Fruit fly (Drosophila melanogaster) whole organism, prepupa: ENCODE measurements around the gene p.
A peak's percentile ranks its signal among the peaks of the same experiment; 100 is the strongest.

ENCODE experiments used
- Blimp-1 ChIP-seq: fragments of 200-800 bp; sonication (Bioruptor generic); optimal IDR thresholded peaks from 3 replicates; lab custom pipeline; 2017; ENCODE audit warnings: missing biosample characterization, missing genetic modification characterization, mild to moderate bottlenecking, moderate library complexity, missing genetic modification reagents
- CG10631 ChIP-seq: fragments of 200-800 bp; sonication (Bioruptor generic); optimal IDR thresholded peaks from 2 replicates; lab custom pipeline; 2016; ENCODE audit warnings: missing biosample characterization, missing genetic modification characterization
- CG10669 ChIP-seq: fragments of 200-800 bp; sonication (Bioruptor generic); optimal IDR thresholded peaks from 3 replicates; lab custom pipeline; 2018; ENCODE audit warnings: missing biosample characterization, mild to moderate bottlenecking, missing genetic modification characterization, moderate library complexity
- CG11294 ChIP-seq: fragments of 200-800 bp; sonication (Bioruptor generic); IDR thresholded peaks from 2 replicates; pipeline ENCODE4 v1.3.6; 2022; ENCODE audit warnings: missing biosample characterization, missing genetic modification characterization
- CG11902 ChIP-seq: fragments of 200-800 bp; sonication (Bioruptor generic); optimal IDR thresholded peaks from 3 replicates; lab custom pipeline; 2016; ENCODE audit warnings: missing biosample characterization, missing genetic modification characterization
- CG1621 ChIP-seq: fragments of 200-800 bp; sonication (Bioruptor generic); optimal IDR thresholded peaks from 3 replicates; lab custom pipeline; 2018; ENCODE audit warnings: missing biosample characterization, mild to moderate bottlenecking, missing genetic modification characterization
- CG16779 ChIP-seq: fragments of 200-800 bp; sonication (Bioruptor generic); optimal IDR thresholded peaks from 3 replicates; lab custom pipeline; 2017; ENCODE audit warnings: missing biosample characterization, mild to moderate bottlenecking, missing genetic modification characterization
- CG3032 ChIP-seq: fragments of 200-800 bp; optimal IDR thresholded peaks from 2 replicates; lab custom pipeline; 2019; ENCODE audit warnings: missing biosample characterization, mild to moderate bottlenecking, missing genetic modification characterization, moderate library complexity
- CG31627 ChIP-seq: fragments of 200-800 bp; sonication (Bioruptor generic); optimal IDR thresholded peaks from 3 replicates; lab custom pipeline; 2016; ENCODE audit warnings: missing biosample characterization, missing genetic modification characterization
- CG32006 ChIP-seq: fragments of 200-800 bp; sonication (Bioruptor generic); optimal IDR thresholded peaks from 3 replicates; lab custom pipeline; 2017; ENCODE audit warnings: missing biosample characterization, mild to moderate bottlenecking, missing genetic modification characterization
- CG34406 ChIP-seq: fragments of 200-800 bp; sonication (Bioruptor generic); optimal IDR thresholded peaks from 3 replicates; lab custom pipeline; 2016; ENCODE audit warnings: missing biosample characterization, missing genetic modification characterization
- CG3919 ChIP-seq: fragments of 200-800 bp; sonication (Bioruptor generic); optimal IDR thresholded peaks from 3 replicates; lab custom pipeline; 2016; ENCODE audit warnings: missing biosample characterization, missing genetic modification characterization
- CG4318 ChIP-seq: fragments of 200-800 bp; sonication (Bioruptor generic); optimal IDR thresholded peaks from 3 replicates; lab custom pipeline; 2017; ENCODE audit warnings: missing biosample characterization, mild to moderate bottlenecking, missing genetic modification characterization
- CG6163 ChIP-seq: fragments of 200-800 bp; sonication (Bioruptor generic); IDR thresholded peaks from 3 replicates; pipeline ENCODE4 v1.3.6; 2022; ENCODE audit warnings: missing biosample characterization, missing genetic modification characterization
- CG6276 ChIP-seq: fragments of 200-800 bp; sonication (Bioruptor generic); optimal IDR thresholded peaks from 2 replicates; lab custom pipeline; 2017; ENCODE audit warnings: missing biosample characterization, mild to moderate bottlenecking, missing genetic modification characterization
- CG6792 ChIP-seq: fragments of 200-800 bp; sonication (Bioruptor generic); optimal IDR thresholded peaks from 3 replicates; lab custom pipeline; 2016; ENCODE audit warnings: missing biosample characterization, missing genetic modification characterization
- CG6808 ChIP-seq: fragments of 200-800 bp; sonication (Bioruptor generic); optimal IDR thresholded peaks from 3 replicates; lab custom pipeline; 2017; ENCODE audit warnings: missing biosample characterization, missing genetic modification characterization, mild to moderate bottlenecking, moderate library complexity, missing genetic modification reagents
- CG6854 ChIP-seq: fragments of 200-800 bp; sonication (Bioruptor generic); optimal IDR thresholded peaks from 2 replicates; lab custom pipeline; 2017; ENCODE audit warnings: missing biosample characterization, mild to moderate bottlenecking, missing genetic modification characterization
- CG8319 ChIP-seq: fragments of 200-800 bp; sonication (Bioruptor generic); optimal IDR thresholded peaks from 3 replicates; lab custom pipeline; 2016; ENCODE audit warnings: missing biosample characterization, missing genetic modification characterization
- CG8632 ChIP-seq: fragments of 200-800 bp; sonication (Bioruptor generic); optimal IDR thresholded peaks from 3 replicates; lab custom pipeline; 2016; ENCODE audit warnings: missing biosample characterization, missing genetic modification characterization
- CG9139 ChIP-seq: fragments of 200-800 bp; sonication (Bioruptor generic); optimal IDR thresholded peaks from 3 replicates; lab custom pipeline; 2017; ENCODE audit warnings: missing biosample characterization, mild to moderate bottlenecking, missing genetic modification characterization
- Eip75B ChIP-seq: fragments of 200-800 bp; sonication (Bioruptor generic); optimal IDR thresholded peaks from 3 replicates; lab custom pipeline; 2016; ENCODE audit warnings: missing biosample characterization, missing genetic modification characterization
- Eip78C ChIP-seq: fragments of 200-800 bp; sonication (Bioruptor generic); peaks from one replicate; lab custom pipeline; 2016; ENCODE audit warnings: missing biosample characterization, missing genetic modification characterization
- Eip93F ChIP-seq: fragments of 200-800 bp; sonication (Bioruptor generic); optimal IDR thresholded peaks from 2 replicates; lab custom pipeline; 2016; ENCODE audit warnings: missing biosample characterization, mild to moderate bottlenecking, missing genetic modification characterization
- Ets96B ChIP-seq: fragments of 200-800 bp; optimal IDR thresholded peaks from 2 replicates; lab custom pipeline; 2019; ENCODE audit warnings: missing biosample characterization, mild to moderate bottlenecking, missing genetic modification characterization, moderate library complexity
- Hr38 ChIP-seq: sonication (Bioruptor generic); optimal IDR thresholded peaks from 2 replicates; lab custom pipeline; 2016; ENCODE audit warnings: missing biosample characterization, missing genetic modification characterization
- Hr39 ChIP-seq: fragments of 200-800 bp; sonication (Bioruptor generic); optimal IDR thresholded peaks from 2 replicates; lab custom pipeline; 2016; ENCODE audit warnings: missing biosample characterization, missing genetic modification characterization
- Hr4 ChIP-seq: fragments of 200-800 bp; sonication (Bioruptor generic); optimal IDR thresholded peaks from 3 replicates; lab custom pipeline; 2016; ENCODE audit warnings: missing biosample characterization, missing genetic modification characterization
- Met ChIP-seq: fragments of 200-800 bp; sonication (Bioruptor generic); optimal IDR thresholded peaks from 3 replicates; lab custom pipeline; 2016; ENCODE audit warnings: missing biosample characterization, missing genetic modification characterization
- OdsH ChIP-seq: fragments of 200-800 bp; sonication (Bioruptor generic); optimal IDR thresholded peaks from 3 replicates; lab custom pipeline; 2016; ENCODE audit warnings: missing biosample characterization, missing genetic modification characterization
- Sox102F ChIP-seq: fragments of 200-800 bp; sonication (Bioruptor generic); optimal IDR thresholded peaks from 2 replicates; lab custom pipeline; 2016; ENCODE audit warnings: missing biosample characterization, mild to moderate bottlenecking, missing genetic modification characterization
- Sox14 ChIP-seq: fragments of 200-800 bp; sonication (Bioruptor generic); optimal IDR thresholded peaks from 3 replicates; lab custom pipeline; 2016; ENCODE audit warnings: missing biosample characterization, missing genetic modification characterization
- Sox15 ChIP-seq: fragments of 200-800 bp; sonication (Bioruptor generic); optimal IDR thresholded peaks from 3 replicates; lab custom pipeline; 2016; ENCODE audit warnings: missing biosample characterization, missing genetic modification characterization
- achi ChIP-seq: fragments of 200-800 bp; sonication (Bioruptor generic); optimal IDR thresholded peaks from 3 replicates; lab custom pipeline; 2016; ENCODE audit warnings: missing biosample characterization, missing genetic modification characterization
- acj6 ChIP-seq: fragments of 200-800 bp; sonication (Bioruptor generic); optimal IDR thresholded peaks from 3 replicates; lab custom pipeline; 2016; ENCODE audit warnings: missing biosample characterization, missing genetic modification characterization
- cyc ChIP-seq: fragments of 200-800 bp; sonication (Bioruptor generic); optimal IDR thresholded peaks from 3 replicates; lab custom pipeline; 2016; ENCODE audit warnings: missing biosample characterization, missing genetic modification characterization
- dac ChIP-seq: fragments of 200-800 bp; sonication (Bioruptor generic); optimal IDR thresholded peaks from 2 replicates; lab custom pipeline; 2017; ENCODE audit warnings: missing biosample characterization, mild to moderate bottlenecking, missing genetic modification characterization
- dsx ChIP-seq: fragments of 200-800 bp; optimal IDR thresholded peaks from 3 replicates; lab custom pipeline; 2019; ENCODE audit warnings: missing biosample characterization, mild to moderate bottlenecking, missing genetic modification characterization, moderate library complexity; ENCODE audit not compliant: poor library complexity, severe bottlenecking
- eg ChIP-seq: fragments of 200-800 bp; sonication (Bioruptor generic); IDR thresholded peaks from 3 replicates; pipeline ENCODE4 v1.3.6; 2022; ENCODE audit warnings: missing biosample characterization, missing genetic modification characterization
- esn ChIP-seq: fragments of 200-800 bp; sonication (Bioruptor generic); optimal IDR thresholded peaks from 2 replicates; lab custom pipeline; 2016; ENCODE audit warnings: missing biosample characterization, mild to moderate bottlenecking, missing genetic modification characterization, moderate library complexity
- fd59A ChIP-seq: fragments of 200-800 bp; sonication (Bioruptor generic); optimal IDR thresholded peaks from 2 replicates; lab custom pipeline; 2017; ENCODE audit warnings: missing biosample characterization, mild to moderate bottlenecking, missing genetic modification characterization, missing genetic modification reagents
- fd85E ChIP-seq: fragments of 200-800 bp; sonication (Bioruptor generic); optimal IDR thresholded peaks from 3 replicates; lab custom pipeline; 2016; ENCODE audit warnings: missing biosample characterization, missing genetic modification characterization
- fkh ChIP-seq: fragments of 200-800 bp; sonication (Bioruptor generic); optimal IDR thresholded peaks from 3 replicates; lab custom pipeline; 2017; ENCODE audit warnings: missing biosample characterization, mild to moderate bottlenecking, missing genetic modification characterization, moderate library complexity
- lz ChIP-seq: fragments of 200-800 bp; sonication (Bioruptor generic); optimal IDR thresholded peaks from 3 replicates; lab custom pipeline; 2016; ENCODE audit warnings: missing biosample characterization, missing genetic modification characterization
- net ChIP-seq: fragments of 200-800 bp; sonication (Bioruptor generic); optimal IDR thresholded peaks from 3 replicates; lab custom pipeline; 2016; ENCODE audit warnings: missing biosample characterization, missing genetic modification characterization
- pdm3 ChIP-seq: fragments of 200-800 bp; sonication (Bioruptor generic); optimal IDR thresholded peaks from 3 replicates; lab custom pipeline; 2016; ENCODE audit warnings: missing biosample characterization, missing genetic modification characterization
- spab ChIP-seq: fragments of 200-800 bp; sonication (Bioruptor generic); optimal IDR thresholded peaks from 2 replicates; lab custom pipeline; 2017; ENCODE audit warnings: missing biosample characterization, mild to moderate bottlenecking, missing genetic modification characterization, missing genetic modification reagents
- ss ChIP-seq, 2 experiments: fragments of 200-800 bp; sonication (Bioruptor generic); optimal IDR thresholded peaks; 2 replicates in 1 of 2; 3 replicates in 1 of 2; lab custom pipeline; 2017 to 2018; ENCODE audit warnings: mild to moderate bottlenecking in 2 of 2, missing biosample characterization in 2 of 2, missing genetic modification characterization in 2 of 2, moderate library complexity in 1 of 2
- svp ChIP-seq: fragments of 200-800 bp; sonication (Bioruptor generic); peaks from one replicate; lab custom pipeline; 2016; ENCODE audit warnings: missing biosample characterization, missing genetic modification characterization
- topi ChIP-seq: fragments of 200-800 bp; sonication (Bioruptor generic); optimal IDR thresholded peaks from 3 replicates; lab custom pipeline; 2016; ENCODE audit warnings: missing biosample characterization, missing genetic modification characterization
- vri ChIP-seq: fragments of 200-800 bp; sonication (Bioruptor generic); optimal IDR thresholded peaks from 3 replicates; lab custom pipeline; 2016; ENCODE audit warnings: missing biosample characterization, mild to moderate bottlenecking, missing genetic modification characterization

Gene p

DNA sequence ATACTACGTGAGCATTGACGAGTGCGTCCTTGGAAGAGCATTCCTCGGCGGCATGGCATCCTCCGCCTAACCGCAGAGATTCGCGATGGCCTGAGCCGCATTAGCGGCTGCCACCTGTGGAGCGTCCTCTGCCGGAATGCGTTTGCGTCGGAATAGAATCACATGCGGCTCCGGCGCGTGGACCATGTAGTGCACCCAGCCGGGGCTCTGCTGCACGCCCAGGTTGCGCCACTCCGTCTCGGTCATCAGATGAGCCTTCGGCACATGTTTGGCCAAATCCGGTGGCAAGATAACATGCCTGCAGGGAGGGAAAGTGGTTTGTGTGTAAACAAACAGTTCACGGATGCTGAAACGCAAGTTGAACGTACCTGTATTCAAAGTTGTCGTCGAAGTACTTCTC is 44.9 kb upstream of the p start:
- peak; percentile 64 for TF ChIP-seq fkh
- no peak for TF ChIP-seq CG1621 (tag; lab: Kevin White, UChicago)
- TF ChIP-seq, all 60 proteins: peak for 1

DNA sequence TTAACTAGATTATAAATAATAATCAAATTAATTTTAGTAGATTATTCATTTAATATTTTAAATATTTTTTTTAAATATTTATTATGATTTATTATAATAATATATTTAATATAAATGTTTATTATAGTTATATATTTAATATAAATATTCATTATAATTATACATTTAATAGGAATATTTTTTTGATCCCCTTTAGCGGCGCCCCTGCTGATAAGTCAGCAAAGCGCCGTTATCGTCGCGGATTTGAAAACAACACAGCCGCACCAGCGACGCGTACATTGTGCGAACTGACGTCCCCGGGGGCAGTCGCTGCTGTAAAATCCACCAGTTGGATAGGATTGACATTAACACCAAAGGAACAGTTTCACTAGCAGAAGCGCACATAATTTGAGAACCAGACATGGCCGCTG is 42.2 kb upstream of the p start, which contains the start of gene CG8112:
TSS of gene CG8112 (plus strand) at position 212 of the 410 bp plus-strand sequence.
- TF ChIP-seq CG10631 (GFP tag; lab: Kevin White, UChicago) (peak; percentile 19), CG6854 (no peak), vri (GFP tag; lab: Kevin White, UChicago) (no peak), CG6276 (GFP tag; lab: Kevin White, UChicago) (peak; percentile 1), Hr39 (GFP tag; lab: Kevin White, UChicago) (no peak), CG6163 (GFP tag; lab: Robert Waterston, UW) (peak; percentile 64), cyc (GFP tag; lab: Kevin White, UChicago) (no peak), CG11294 (GFP tag; lab: Robert Waterston, UW) (no peak), dac (no peak), OdsH (GFP tag; lab: Kevin White, UChicago) (peak; percentile 14), CG34406 (GFP tag; lab: Kevin White, UChicago) (peak; percentile 47), CG3032 (peak; percentile 28), CG8319 (GFP tag; lab: Kevin White, UChicago) (no peak), CG1621 (tag; lab: Kevin White, UChicago) (no peak), pdm3 (no peak), ss (GFP tag; optimal IDR thresholded peaks at IDR 0.05; lab: Kevin White, UChicago) (peak in 1 of 2 experiments; percentile 16), fd59A (GFP tag; lab: Kevin White, UChicago) (no peak), lz (GFP tag; lab: Kevin White, UChicago) (no peak), Hr38 (GFP tag; lab: Kevin White, UChicago) (no peak), Eip78C (GFP tag; lab: Kevin White, UChicago) (peak; percentile 63), Sox15 (no peak), CG6808 (GFP tag; lab: Kevin White, UChicago) (no peak), CG32006 (GFP tag; lab: Kevin White, UChicago) (peak; percentile 74), CG6792 (no peak), Blimp-1 (peak; percentile 23), Eip75B (GFP tag; lab: Kevin White, UChicago) (no peak), CG9139 (GFP tag; lab: Kevin White, UChicago) (no peak), CG8632 (GFP tag; lab: Kevin White, UChicago) (peak; percentile 59), eg (peak; percentile 41; the same call in 2 of the 3 replicates), net (no peak), svp (GFP tag; lab: Kevin White, UChicago) (peak; percentile 78), CG31627 (GFP tag; lab: Kevin White, UChicago) (no peak), achi (GFP tag; lab: Kevin White, UChicago) (peak; percentile 46), dsx (GFP tag; lab: Kevin White, UChicago) (peak; percentile 21), CG3919 (GFP tag; lab: Kevin White, UChicago) (peak; percentile 34), Met (no peak), Sox14 (no peak), CG11902 (GFP tag; lab: Kevin White, UChicago) (no peak), esn (GFP tag; lab: Kevin White, UChicago) (peak; percentile 52), topi (GFP tag; lab: Kevin White, UChicago) (peak; percentile 2), acj6 (GFP tag; lab: Kevin White, UChicago) (peak; percentile 27), CG10669 (GFP tag; lab: Kevin White, UChicago) (no peak), Ets96B (tag; lab: Kevin White, UChicago) (no peak), Eip93F (GFP tag; lab: Kevin White, UChicago) (no peak), fd85E (GFP tag; lab: Kevin White, UChicago) (no peak), Sox102F (GFP tag; lab: Kevin White, UChicago) (no peak), Hr4 (GFP tag; lab: Kevin White, UChicago) (no peak), CG16779 (tag; lab: Kevin White, UChicago) (no peak), CG4318 (GFP tag; lab: Kevin White, UChicago) (no peak), spab (GFP tag; lab: Kevin White, UChicago) (peak; percentile 3)
